Worm (Caenorhabditis elegans): ENCODE measurements around the gene cpna-2.

Gene cpna-2

DNA sequence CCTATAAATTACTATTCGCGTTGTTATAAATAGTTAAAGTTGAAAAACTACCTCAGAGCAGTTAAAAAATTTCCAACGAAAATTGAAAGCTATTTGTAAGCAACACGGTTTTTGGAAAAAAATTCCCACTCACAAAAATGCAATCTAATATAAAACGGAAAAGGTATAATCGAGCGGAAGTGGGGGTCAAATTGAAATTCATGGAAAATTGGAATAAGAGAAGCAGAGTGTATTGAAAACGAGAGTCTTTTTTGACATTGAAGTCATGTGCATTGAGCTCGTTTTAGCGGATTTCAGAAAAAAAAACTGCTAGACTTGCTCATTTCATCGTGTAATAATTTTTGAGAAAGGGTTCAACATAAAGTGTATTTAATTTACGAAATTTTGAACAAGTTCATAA, 45.5 kb downstream of the cpna-2 start:
- no peak for TF ChIP-seq dmd-6 (GFP tag; IDR thresholded peaks at IDR 0.05)
- peak; percentile 66 for TF ChIP-seq aha-1 (tag)

DNA sequence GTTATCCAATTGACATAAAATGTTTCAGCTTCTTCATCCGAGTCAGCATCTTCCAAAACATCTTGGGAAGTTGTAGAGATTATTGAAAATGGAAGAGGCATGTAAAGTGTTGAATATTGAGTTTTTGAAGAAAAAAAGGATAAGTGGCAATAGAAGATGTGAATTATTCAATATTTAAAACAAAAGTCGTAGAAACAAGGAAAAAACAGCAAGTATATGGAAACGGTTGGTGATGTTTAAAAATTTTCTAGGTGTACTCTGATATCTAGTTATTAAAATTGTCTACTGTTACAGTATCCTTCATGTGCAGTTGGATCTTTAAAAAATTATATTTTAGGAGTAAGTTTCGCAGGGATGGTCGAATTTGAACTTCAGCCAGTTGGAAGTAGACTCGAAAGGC, 47.2 kb downstream of the cpna-2 start, which contains the start of gene C06A8.8:
Gene C06A8.8, minus strand, starts transcription at position 101 of the 400 bp plus-strand sequence.
- TF ChIP-seq mxl-2 (GFP tag; conservative IDR thresholded peaks at IDR 0.05), result no peak
- TF ChIP-seq R02D3.7 (tag; optimal IDR thresholded peaks at IDR 0.05), result no peak
- peak; percentile 18 for TF ChIP-seq aha-1 (tag)
- no peak for TF ChIP-seq D1046.2 (GFP tag; IDR thresholded peaks at IDR 0.05)

DNA sequence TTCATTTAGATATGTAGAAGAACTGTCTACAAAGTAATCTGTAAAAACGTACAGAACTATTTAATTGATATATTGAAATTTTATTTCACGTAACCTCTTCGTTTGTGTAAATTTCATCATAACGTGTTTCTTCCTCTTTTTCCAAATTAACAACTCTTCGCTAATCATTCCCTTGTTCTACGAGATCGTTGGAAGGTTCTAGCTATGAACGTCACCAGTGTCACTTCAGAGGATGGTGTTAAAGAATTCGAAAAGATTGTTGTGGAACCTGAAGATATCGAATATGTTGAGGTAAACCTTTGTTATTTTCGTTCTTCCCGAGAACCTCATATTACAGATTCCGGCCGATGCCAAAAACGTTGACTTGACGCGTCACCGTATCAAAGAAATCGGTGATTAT, 47.7 kb downstream of the cpna-2 start, which contains the start of gene C06A8.6:
Gene C06A8.6, plus strand, starts transcription at position 89 of the 400 bp plus-strand sequence.
- TF ChIP-seq unc-130 (GFP tag; optimal IDR thresholded peaks at IDR 0.05), result no peak
- TF ChIP-seq zag-1 (tag; optimal IDR thresholded peaks at IDR 0.05), result no peak
- peak in 1 of 2 experiments; percentile 90 for TF ChIP-seq unc-62 (GFP tag; optimal IDR thresholded peaks at IDR 0.05 in 1 of 2)
- TF ChIP-seq unc-62 (tag; optimal IDR thresholded peaks at IDR 0.05), result no peak

DNA sequence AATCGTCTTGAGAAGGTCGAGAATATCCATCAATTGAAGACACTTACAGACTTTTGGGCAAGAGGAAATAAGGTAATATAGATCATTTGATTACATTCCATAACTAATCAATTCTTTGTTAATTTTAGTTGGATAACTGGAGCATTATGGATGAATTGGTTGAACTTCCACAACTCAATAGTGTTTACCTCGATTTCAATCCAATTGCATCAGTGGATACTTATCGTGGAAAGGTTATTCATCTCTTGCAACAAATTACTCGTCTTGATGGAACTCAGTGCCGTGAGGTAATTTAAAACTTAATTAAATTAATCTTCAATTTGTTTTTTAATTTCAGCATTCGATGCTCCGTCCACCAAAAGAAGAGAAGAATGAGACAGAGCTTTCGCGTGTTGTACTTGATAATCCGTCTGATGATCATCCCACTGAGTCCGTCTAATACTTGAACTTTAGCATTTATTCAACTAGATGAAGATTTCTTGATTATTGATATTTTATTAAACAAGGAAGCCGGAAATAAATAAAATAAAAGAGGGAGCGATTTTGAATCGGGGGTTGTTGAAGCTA, 48.8 kb downstream of the cpna-2 start:
- TF ChIP-seq F37D6.2 (tag; optimal IDR thresholded peaks at IDR 0.05), result no peak
- TF ChIP-seq daf-16 (GFP tag; optimal IDR thresholded peaks at IDR 0.05), result no peak
- TF ChIP-seq daf-16 (tag; optimal IDR thresholded peaks at IDR 0.05), result peak; percentile 27
- TF ChIP-seq egl-27 (tag; optimal IDR thresholded peaks at IDR 0.05), result no peak
- 0 out of 2 replicates have a peak, but pooled peaks have one; percentile 23 for TF ChIP-seq arid-1 (GFP tag; conservative IDR thresholded peaks at IDR 0.05)
- TF ChIP-seq daf-12 (tag; optimal IDR thresholded peaks at IDR 0.05), result no peak
- 0 out of 2 replicates have a peak, but pooled peaks have one; percentile 13 for TF ChIP-seq dmd-6 (GFP tag; IDR thresholded peaks at IDR 0.05)
- no peak for TF ChIP-seq zip-2 (tag; optimal IDR thresholded peaks at IDR 0.05)
- no peak for TF ChIP-seq mxl-3 (GFP tag; optimal IDR thresholded peaks at IDR 0.05)
- TF ChIP-seq dve-1 (tag; optimal IDR thresholded peaks at IDR 0.05; ENCODE audit: insufficient read depth), result peak; percentile 9
- TF ChIP-seq nhr-102 (tag; optimal IDR thresholded peaks at IDR 0.05), result peak; percentile 39
- TF ChIP-seq ama-1 (optimal IDR thresholded peaks at IDR 0.05), result peak; percentile 63
- peak; percentile 54; the same call in 1 of the 2 replicates for TF ChIP-seq T26A8.4 (GFP tag; IDR thresholded peaks at IDR 0.05)
- TF ChIP-seq lin-38 (GFP tag; IDR thresholded peaks at IDR 0.05), result peak; percentile 37; the same call in 1 of the 2 replicates
- TF ChIP-seq mep-1 (tag; optimal IDR thresholded peaks at IDR 0.05), result peak; percentile 27
- no peak for TF ChIP-seq F26F4.8 (GFP tag; conservative IDR thresholded peaks at IDR 0.05)
- no peak for TF ChIP-seq ces-1 (GFP tag; optimal IDR thresholded peaks at IDR 0.05)
- TF ChIP-seq D1046.2 (GFP tag; IDR thresholded peaks at IDR 0.05), result peak; percentile 47; the same call in 1 of the 2 replicates
- no peak for TF ChIP-seq egl-43 (GFP tag; IDR thresholded peaks at IDR 0.05)
- TF ChIP-seq unc-62 (GFP tag; optimal IDR thresholded peaks at IDR 0.05 in 1 of 2), result peak in 1 of 2 experiments; percentile 58
- no peak for TF ChIP-seq unc-62 (tag; optimal IDR thresholded peaks at IDR 0.05)
- TF ChIP-seq unc-130 (GFP tag; optimal IDR thresholded peaks at IDR 0.05), result no peak
- no peak for TF ChIP-seq cey-2 (tag; optimal IDR thresholded peaks at IDR 0.05; ENCODE audit: borderline replicate concordance, insufficient read depth)
- no peak for TF ChIP-seq gei-8 (GFP tag; optimal IDR thresholded peaks at IDR 0.05)
- peak; percentile 4 for TF ChIP-seq T20F7.1 (GFP tag; optimal IDR thresholded peaks at IDR 0.05)
- TF ChIP-seq ctbp-1 (GFP tag; IDR thresholded peaks at IDR 0.05), result no peak

DNA sequence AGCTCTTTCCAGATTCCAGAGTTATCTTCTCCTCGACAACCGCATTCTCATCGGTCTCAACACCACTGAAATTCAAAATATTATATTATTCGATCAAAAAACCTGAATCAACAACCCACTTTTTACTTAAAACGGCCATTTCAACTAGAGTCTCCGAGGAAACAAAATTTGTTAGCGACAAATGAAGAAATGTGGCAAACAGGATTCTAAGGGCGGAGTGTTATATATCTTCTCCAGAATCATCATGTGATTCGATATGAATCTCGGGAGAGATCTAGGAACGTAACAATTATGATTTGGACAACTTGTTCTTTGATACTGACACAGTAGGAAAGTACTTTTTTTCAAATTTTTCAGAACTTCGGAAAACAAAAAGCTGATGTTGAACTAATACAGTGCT, 51.5 kb downstream of the cpna-2 start:
- TF ChIP-seq unc-62 (GFP tag; optimal IDR thresholded peaks at IDR 0.05 in 1 of 2), result peak in 1 of 2 experiments; percentile 89
- no peak for TF ChIP-seq unc-62 (tag; optimal IDR thresholded peaks at IDR 0.05)
- TF ChIP-seq skn-1 (tag; optimal IDR thresholded peaks at IDR 0.05), result no peak
- TF ChIP-seq tag-97 (GFP tag; IDR thresholded peaks at IDR 0.05), result no peak
- TF ChIP-seq unc-39 (tag; optimal IDR thresholded peaks at IDR 0.05), result no peak
- peak; percentile 6 for TF ChIP-seq nhr-28 (tag; optimal IDR thresholded peaks at IDR 0.05)
- no peak for TF ChIP-seq mxl-2 (GFP tag; conservative IDR thresholded peaks at IDR 0.05)
